Worm (Caenorhabditis elegans): ENCODE data around the gene K09C6.10.

DNA sequence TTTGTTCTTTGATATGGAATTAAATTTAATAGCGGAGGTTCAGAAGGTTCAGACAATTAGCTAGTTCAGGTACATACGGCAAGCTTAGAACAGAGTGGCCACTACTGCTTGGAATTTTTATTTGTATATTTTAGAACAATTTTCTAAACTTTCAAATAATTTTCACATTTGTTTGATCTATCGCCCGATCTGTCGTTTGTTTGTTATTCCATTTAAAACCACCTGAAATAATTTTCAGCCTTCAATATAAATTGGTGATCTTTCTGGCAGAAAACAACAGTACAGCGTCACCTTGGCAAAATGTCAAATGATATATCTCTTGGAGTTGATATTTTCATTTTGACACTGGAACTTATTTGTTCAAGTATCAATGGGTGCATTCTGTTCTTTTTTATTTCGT, 24.5 kb upstream of the K09C6.10 start, which contains the start of gene R13D11.3:
- TF ChIP-seq zag-1 (tag; optimal IDR thresholded peaks at IDR 0.05) = no peak
- no peak for TF ChIP-seq ztf-11 (tag; optimal IDR thresholded peaks at IDR 0.05)
- no peak for TF ChIP-seq ces-1 (GFP tag; optimal IDR thresholded peaks at IDR 0.05)
- TF ChIP-seq nhr-90 (tag; optimal IDR thresholded peaks at IDR 0.05; ENCODE audit: poor library complexity) = no peak

All from whole organism, L1 larva.